Fruit fly (Drosophila melanogaster) whole organism, prepupa: ENCODE measurements around the gene CG33702.

ENCODE experiments used
- Blimp-1 ChIP-seq: fragments of 200-800 bp; sonication (Bioruptor generic); optimal IDR thresholded peaks from 3 replicates; lab custom pipeline; 2017; ENCODE audit warnings: missing biosample characterization, missing genetic modification characterization, mild to moderate bottlenecking, moderate library complexity, missing genetic modification reagents
- CG10631 ChIP-seq: fragments of 200-800 bp; sonication (Bioruptor generic); optimal IDR thresholded peaks from 2 replicates; lab custom pipeline; 2016; ENCODE audit warnings: missing biosample characterization, missing genetic modification characterization
- CG10669 ChIP-seq: fragments of 200-800 bp; sonication (Bioruptor generic); optimal IDR thresholded peaks from 3 replicates; lab custom pipeline; 2018; ENCODE audit warnings: missing biosample characterization, mild to moderate bottlenecking, missing genetic modification characterization, moderate library complexity
- CG11762 ChIP-seq: fragments of 200-800 bp; sonication (Bioruptor generic); optimal IDR thresholded peaks from 3 replicates; lab custom pipeline; 2016; ENCODE audit warnings: missing biosample characterization, missing genetic modification characterization; ENCODE audit not compliant: insufficient read depth
- CG15336 ChIP-seq: fragments of 200-800 bp; sonication (Bioruptor generic); IDR thresholded peaks from 2 replicates; pipeline ENCODE4 v1.3.6; 2022; ENCODE audit warnings: missing biosample characterization, missing genetic modification characterization
- CG1621 ChIP-seq: fragments of 200-800 bp; sonication (Bioruptor generic); optimal IDR thresholded peaks from 3 replicates; lab custom pipeline; 2018; ENCODE audit warnings: missing biosample characterization, mild to moderate bottlenecking, missing genetic modification characterization
- CG16779 ChIP-seq: fragments of 200-800 bp; sonication (Bioruptor generic); optimal IDR thresholded peaks from 3 replicates; lab custom pipeline; 2017; ENCODE audit warnings: missing biosample characterization, mild to moderate bottlenecking, missing genetic modification characterization
- CG3032 ChIP-seq: fragments of 200-800 bp; optimal IDR thresholded peaks from 2 replicates; lab custom pipeline; 2019; ENCODE audit warnings: missing biosample characterization, mild to moderate bottlenecking, missing genetic modification characterization, moderate library complexity
- CG31627 ChIP-seq: fragments of 200-800 bp; sonication (Bioruptor generic); optimal IDR thresholded peaks from 3 replicates; lab custom pipeline; 2016; ENCODE audit warnings: missing biosample characterization, missing genetic modification characterization
- CG32006 ChIP-seq: fragments of 200-800 bp; sonication (Bioruptor generic); optimal IDR thresholded peaks from 3 replicates; lab custom pipeline; 2017; ENCODE audit warnings: missing biosample characterization, mild to moderate bottlenecking, missing genetic modification characterization
- CG34406 ChIP-seq: fragments of 200-800 bp; sonication (Bioruptor generic); optimal IDR thresholded peaks from 3 replicates; lab custom pipeline; 2016; ENCODE audit warnings: missing biosample characterization, missing genetic modification characterization
- CG4318 ChIP-seq: fragments of 200-800 bp; sonication (Bioruptor generic); optimal IDR thresholded peaks from 3 replicates; lab custom pipeline; 2017; ENCODE audit warnings: missing biosample characterization, mild to moderate bottlenecking, missing genetic modification characterization
- CG6163 ChIP-seq: fragments of 200-800 bp; sonication (Bioruptor generic); IDR thresholded peaks from 3 replicates; pipeline ENCODE4 v1.3.6; 2022; ENCODE audit warnings: missing biosample characterization, missing genetic modification characterization
- CG6276 ChIP-seq: fragments of 200-800 bp; sonication (Bioruptor generic); optimal IDR thresholded peaks from 2 replicates; lab custom pipeline; 2017; ENCODE audit warnings: missing biosample characterization, mild to moderate bottlenecking, missing genetic modification characterization
- CG6792 ChIP-seq: fragments of 200-800 bp; sonication (Bioruptor generic); optimal IDR thresholded peaks from 3 replicates; lab custom pipeline; 2016; ENCODE audit warnings: missing biosample characterization, missing genetic modification characterization
- CG6808 ChIP-seq: fragments of 200-800 bp; sonication (Bioruptor generic); optimal IDR thresholded peaks from 3 replicates; lab custom pipeline; 2017; ENCODE audit warnings: missing biosample characterization, missing genetic modification characterization, mild to moderate bottlenecking, moderate library complexity, missing genetic modification reagents
- CG6854 ChIP-seq: fragments of 200-800 bp; sonication (Bioruptor generic); optimal IDR thresholded peaks from 2 replicates; lab custom pipeline; 2017; ENCODE audit warnings: missing biosample characterization, mild to moderate bottlenecking, missing genetic modification characterization
- CG8119 ChIP-seq: fragments of 200-800 bp; sonication (Bioruptor generic); IDR thresholded peaks from 3 replicates; pipeline ENCODE4 v1.3.6; 2022; ENCODE audit warnings: missing biosample characterization, missing genetic modification characterization
- CG8632 ChIP-seq: fragments of 200-800 bp; sonication (Bioruptor generic); optimal IDR thresholded peaks from 3 replicates; lab custom pipeline; 2016; ENCODE audit warnings: missing biosample characterization, missing genetic modification characterization
- CG9139 ChIP-seq: fragments of 200-800 bp; sonication (Bioruptor generic); optimal IDR thresholded peaks from 3 replicates; lab custom pipeline; 2017; ENCODE audit warnings: missing biosample characterization, mild to moderate bottlenecking, missing genetic modification characterization
- Eip78C ChIP-seq: fragments of 200-800 bp; sonication (Bioruptor generic); peaks from one replicate; lab custom pipeline; 2016; ENCODE audit warnings: missing biosample characterization, missing genetic modification characterization
- Eip93F ChIP-seq: fragments of 200-800 bp; sonication (Bioruptor generic); optimal IDR thresholded peaks from 2 replicates; lab custom pipeline; 2016; ENCODE audit warnings: missing biosample characterization, mild to moderate bottlenecking, missing genetic modification characterization
- Ets96B ChIP-seq: fragments of 200-800 bp; optimal IDR thresholded peaks from 2 replicates; lab custom pipeline; 2019; ENCODE audit warnings: missing biosample characterization, mild to moderate bottlenecking, missing genetic modification characterization, moderate library complexity
- Hr38 ChIP-seq: sonication (Bioruptor generic); optimal IDR thresholded peaks from 2 replicates; lab custom pipeline; 2016; ENCODE audit warnings: missing biosample characterization, missing genetic modification characterization
- Hr39 ChIP-seq: fragments of 200-800 bp; sonication (Bioruptor generic); optimal IDR thresholded peaks from 2 replicates; lab custom pipeline; 2016; ENCODE audit warnings: missing biosample characterization, missing genetic modification characterization
- Hr4 ChIP-seq: fragments of 200-800 bp; sonication (Bioruptor generic); optimal IDR thresholded peaks from 3 replicates; lab custom pipeline; 2016; ENCODE audit warnings: missing biosample characterization, missing genetic modification characterization
- Lpt ChIP-seq: fragments of 200-800 bp; sonication (Bioruptor generic); optimal IDR thresholded peaks from 3 replicates; lab custom pipeline; 2016; ENCODE audit warnings: missing biosample characterization, missing genetic modification characterization
- Met ChIP-seq: fragments of 200-800 bp; sonication (Bioruptor generic); optimal IDR thresholded peaks from 3 replicates; lab custom pipeline; 2016; ENCODE audit warnings: missing biosample characterization, missing genetic modification characterization
- OdsH ChIP-seq: fragments of 200-800 bp; sonication (Bioruptor generic); optimal IDR thresholded peaks from 3 replicates; lab custom pipeline; 2016; ENCODE audit warnings: missing biosample characterization, missing genetic modification characterization
- Smox ChIP-seq: fragments of 200-800 bp; sonication (Bioruptor generic); optimal IDR thresholded peaks from 3 replicates; lab custom pipeline; 2016; ENCODE audit warnings: missing biosample characterization, missing genetic modification characterization
- Sox102F ChIP-seq: fragments of 200-800 bp; sonication (Bioruptor generic); optimal IDR thresholded peaks from 2 replicates; lab custom pipeline; 2016; ENCODE audit warnings: missing biosample characterization, mild to moderate bottlenecking, missing genetic modification characterization
- Sox14 ChIP-seq: fragments of 200-800 bp; sonication (Bioruptor generic); optimal IDR thresholded peaks from 3 replicates; lab custom pipeline; 2016; ENCODE audit warnings: missing biosample characterization, missing genetic modification characterization
- acj6 ChIP-seq: fragments of 200-800 bp; sonication (Bioruptor generic); optimal IDR thresholded peaks from 3 replicates; lab custom pipeline; 2016; ENCODE audit warnings: missing biosample characterization, missing genetic modification characterization
- cyc ChIP-seq: fragments of 200-800 bp; sonication (Bioruptor generic); optimal IDR thresholded peaks from 3 replicates; lab custom pipeline; 2016; ENCODE audit warnings: missing biosample characterization, missing genetic modification characterization
- dac ChIP-seq: fragments of 200-800 bp; sonication (Bioruptor generic); optimal IDR thresholded peaks from 2 replicates; lab custom pipeline; 2017; ENCODE audit warnings: missing biosample characterization, mild to moderate bottlenecking, missing genetic modification characterization
- dsx ChIP-seq: fragments of 200-800 bp; optimal IDR thresholded peaks from 3 replicates; lab custom pipeline; 2019; ENCODE audit warnings: missing biosample characterization, mild to moderate bottlenecking, missing genetic modification characterization, moderate library complexity; ENCODE audit not compliant: poor library complexity, severe bottlenecking
- eg ChIP-seq: fragments of 200-800 bp; sonication (Bioruptor generic); IDR thresholded peaks from 3 replicates; pipeline ENCODE4 v1.3.6; 2022; ENCODE audit warnings: missing biosample characterization, missing genetic modification characterization
- fd59A ChIP-seq: fragments of 200-800 bp; sonication (Bioruptor generic); optimal IDR thresholded peaks from 2 replicates; lab custom pipeline; 2017; ENCODE audit warnings: missing biosample characterization, mild to moderate bottlenecking, missing genetic modification characterization, missing genetic modification reagents
- fkh ChIP-seq: fragments of 200-800 bp; sonication (Bioruptor generic); optimal IDR thresholded peaks from 3 replicates; lab custom pipeline; 2017; ENCODE audit warnings: missing biosample characterization, mild to moderate bottlenecking, missing genetic modification characterization, moderate library complexity
- salr ChIP-seq, 2 experiments: fragments of 200-800 bp; sonication (Bioruptor generic); optimal IDR thresholded peaks; 3 replicates each; lab custom pipeline; 2016 to 2018; ENCODE audit warnings: missing biosample characterization in 2 of 2, missing genetic modification characterization in 2 of 2, mild to moderate bottlenecking in 1 of 2
- spab ChIP-seq: fragments of 200-800 bp; sonication (Bioruptor generic); optimal IDR thresholded peaks from 2 replicates; lab custom pipeline; 2017; ENCODE audit warnings: missing biosample characterization, mild to moderate bottlenecking, missing genetic modification characterization, missing genetic modification reagents
- topi ChIP-seq: fragments of 200-800 bp; sonication (Bioruptor generic); optimal IDR thresholded peaks from 3 replicates; lab custom pipeline; 2016; ENCODE audit warnings: missing biosample characterization, missing genetic modification characterization
- vri ChIP-seq: fragments of 200-800 bp; sonication (Bioruptor generic); optimal IDR thresholded peaks from 3 replicates; lab custom pipeline; 2016; ENCODE audit warnings: missing biosample characterization, mild to moderate bottlenecking, missing genetic modification characterization

The CG33702 gene

DNA sequence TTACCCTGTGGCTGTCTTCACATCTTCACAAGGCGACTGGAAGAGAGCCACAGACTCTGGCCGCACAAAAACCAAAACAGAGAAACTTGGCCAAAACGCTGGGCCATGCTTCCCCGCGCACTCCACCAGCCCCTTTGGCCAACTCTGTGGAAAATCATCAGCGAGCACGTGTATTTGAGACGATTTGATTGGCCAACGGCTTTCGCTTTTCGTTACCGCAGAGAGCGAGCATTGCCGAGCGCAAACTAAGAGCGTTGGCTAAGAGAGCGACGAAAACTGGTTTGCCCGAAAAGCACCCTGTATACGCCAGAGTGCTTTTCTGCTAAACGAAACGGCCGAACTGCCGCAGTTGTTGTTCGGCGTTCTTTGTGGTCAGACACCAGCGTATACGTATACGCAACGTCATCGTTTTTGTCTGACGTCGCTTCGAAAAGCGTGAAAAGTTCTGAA is 33.7 kb upstream of the CG33702 start, which contains the start of gene CG42673 (continued):
- TF ChIP-seq Sox102F (GFP tag; lab: Kevin White, UChicago) (peak; percentile 72), CG9139 (GFP tag; lab: Kevin White, UChicago) (peak; percentile 18), salr (GFP tag; optimal IDR thresholded peaks at IDR 0.05; lab: Kevin White, UChicago) (no peak), CG8119 (GFP tag; lab: Robert Waterston, UW) (peak; percentile 77), vri (GFP tag; lab: Kevin White, UChicago) (peak; percentile 36), dsx (GFP tag; lab: Kevin White, UChicago) (peak; percentile 26), acj6 (GFP tag; lab: Kevin White, UChicago) (no peak), topi (GFP tag; lab: Kevin White, UChicago) (peak; percentile 16), Met (GFP tag; lab: Kevin White, UChicago) (no peak), CG16779 (tag; lab: Kevin White, UChicago) (peak; percentile 31)

DNA sequence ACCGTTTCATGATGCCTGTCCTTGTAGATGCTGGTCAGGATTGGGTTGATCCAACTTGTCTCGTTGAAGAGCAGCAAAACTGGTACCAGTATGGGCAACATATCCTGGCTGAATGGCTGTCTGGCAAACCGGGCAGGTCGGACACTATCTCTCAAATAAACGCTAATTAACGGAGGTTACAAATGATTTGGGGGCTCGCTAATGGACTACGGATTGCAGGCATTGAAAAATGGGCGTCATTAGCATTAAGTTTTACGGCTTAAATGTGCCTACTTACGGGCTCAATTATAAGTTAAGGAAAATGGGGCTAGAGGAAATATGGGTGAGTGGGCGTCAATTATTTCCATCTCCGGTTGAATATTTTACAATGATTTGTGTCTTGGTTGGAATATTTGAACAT is 30.7 kb upstream of the CG33702 start, which contains the start of gene Ir67a:
TSS of gene Ir67a (minus strand) at position 101 of the 400 bp plus-strand sequence.
- TF ChIP-seq CG10669 (GFP tag; lab: Kevin White, UChicago), result no peak
- TF ChIP-seq CG9139 (GFP tag; lab: Kevin White, UChicago), result no peak
- no peak for TF ChIP-seq Hr4
- no peak for TF ChIP-seq CG34406
- no peak for TF ChIP-seq Hr39 (GFP tag; lab: Kevin White, UChicago)
- no peak for TF ChIP-seq Smox (GFP tag; lab: Kevin White, UChicago)
- no peak for TF ChIP-seq CG11762 (GFP tag; lab: Kevin White, UChicago)

DNA sequence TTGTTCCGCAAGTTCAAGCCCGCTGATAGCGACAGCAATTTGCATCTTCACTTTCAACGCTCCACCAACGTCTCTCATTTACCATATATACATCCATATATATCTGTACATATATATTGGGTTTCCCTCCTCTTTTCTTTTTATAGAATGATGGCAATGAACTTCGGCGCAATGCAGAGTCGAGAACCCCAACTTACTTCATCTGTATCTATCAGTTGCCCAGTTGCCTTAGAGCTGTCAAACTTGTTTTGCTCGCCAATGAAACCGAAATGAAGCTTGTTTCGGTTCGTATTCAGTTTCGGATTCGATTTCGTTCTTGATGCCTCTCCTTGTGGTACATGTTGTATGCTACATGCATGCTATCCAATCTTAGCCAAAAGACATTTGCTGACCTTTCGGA is 15.6 kb upstream of the CG33702 start, which contains the start of gene Or67a:
TSS of gene Or67a (plus strand) at position 233 of the 400 bp plus-strand sequence.
- TF ChIP-seq Lpt (GFP tag; lab: Kevin White, UChicago) (peak; percentile 17), CG6276 (GFP tag; lab: Kevin White, UChicago) (peak; percentile 4), CG31627 (GFP tag; lab: Kevin White, UChicago) (no peak), Eip93F (GFP tag; lab: Kevin White, UChicago) (no peak), Blimp-1 (GFP tag; lab: Kevin White, UChicago) (peak; percentile 80), acj6 (GFP tag; lab: Kevin White, UChicago) (no peak), Eip78C (GFP tag; lab: Kevin White, UChicago) (peak; percentile 56)
- TF ChIP-seq, all 60 proteins: peak for 4

- TF ChIP-seq fkh (GFP tag; lab: Kevin White, UChicago), result no peak
- no peak for TF ChIP-seq CG32006 (GFP tag; lab: Kevin White, UChicago)
- peak; percentile 2 for TF ChIP-seq CG3032 (tag; lab: Kevin White, UChicago)
- TF ChIP-seq CG4318 (GFP tag; lab: Kevin White, UChicago), result no peak
- TF ChIP-seq CG6792, result no peak
- no peak for TF ChIP-seq CG6276 (GFP tag; lab: Kevin White, UChicago)
- no peak for TF ChIP-seq topi (GFP tag; lab: Kevin White, UChicago)
- TF ChIP-seq Lpt (GFP tag; lab: Kevin White, UChicago), result no peak
- no peak for TF ChIP-seq eg (GFP tag; lab: Robert Waterston, UW)
- no peak for TF ChIP-seq vri (GFP tag; lab: Kevin White, UChicago)
- no peak for TF ChIP-seq CG10631 (GFP tag; lab: Kevin White, UChicago)
- TF ChIP-seq CG8632 (GFP tag; lab: Kevin White, UChicago), result no peak
- TF ChIP-seq fd59A (GFP tag; lab: Kevin White, UChicago), result no peak
- no peak for TF ChIP-seq salr (GFP tag; optimal IDR thresholded peaks at IDR 0.05; lab: Kevin White, UChicago)
- TF ChIP-seq CG1621 (tag; lab: Kevin White, UChicago), result peak; percentile 35
- TF ChIP-seq Hr39 (GFP tag; lab: Kevin White, UChicago), result no peak
- no peak for TF ChIP-seq Smox (GFP tag; lab: Kevin White, UChicago)
- TF ChIP-seq CG15336 (GFP tag; lab: Robert Waterston, UW), result no peak
- no peak for TF ChIP-seq spab
- TF ChIP-seq OdsH, result no peak
- TF ChIP-seq Eip78C (GFP tag; lab: Kevin White, UChicago), result peak; percentile 3
- no peak for TF ChIP-seq Ets96B (tag; lab: Kevin White, UChicago)
- peak; percentile 41 for TF ChIP-seq CG6808 (GFP tag; lab: Kevin White, UChicago)
- peak; percentile 16 for TF ChIP-seq CG9139 (GFP tag; lab: Kevin White, UChicago)
- TF ChIP-seq CG8119 (GFP tag; lab: Robert Waterston, UW), result no peak
- no peak for TF ChIP-seq CG6163 (GFP tag; lab: Robert Waterston, UW)
- TF ChIP-seq cyc (GFP tag; lab: Kevin White, UChicago), result no peak
- no peak for TF ChIP-seq CG6854
- TF ChIP-seq dac, result no peak
- no peak for TF ChIP-seq Met (GFP tag; lab: Kevin White, UChicago)
- no peak for TF ChIP-seq Hr38
- no peak for TF ChIP-seq CG11762 (GFP tag; lab: Kevin White, UChicago)
- TF ChIP-seq Sox14, result no peak
Observed at dm6 chr3L:9525444-9525843, 12.2 kb upstream of the CG33702 start, which contains the start of gene CG33700. Gene CG33700 (minus strand): TSS chr3L:9525544.
